Fruit fly (Drosophila melanogaster): ENCODE results near the gene CG12730.

Gene CG12730

DNA sequence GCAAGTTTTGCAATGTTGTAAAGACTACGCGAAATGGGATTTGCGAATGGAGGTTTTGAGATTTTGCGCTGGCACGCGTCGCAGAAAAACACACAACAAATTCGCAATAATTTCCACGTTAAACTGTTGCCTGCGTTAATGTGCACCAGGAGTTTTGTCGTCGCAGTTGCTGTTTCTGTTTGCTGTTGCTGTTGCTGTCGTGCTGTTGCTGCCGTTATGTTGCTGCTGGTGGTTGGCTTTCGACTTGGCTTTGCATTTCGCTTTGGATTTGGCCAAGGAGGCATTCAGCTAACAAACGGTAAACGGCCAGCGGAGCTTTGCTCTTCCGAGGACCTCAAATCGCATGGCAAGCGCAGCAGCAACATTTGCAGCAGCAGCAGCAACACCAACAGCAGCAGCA is 43.7 kb downstream of the CG12730 start, which contains the start of gene Vsx2:
Vsx2 (minus strand) TSS at position 101 of the 400 bp plus-strand sequence.
- TF ChIP-seq HmgZ (tag; optimal IDR thresholded peaks at IDR 0.05) (no peak), CG8478 (optimal IDR thresholded peaks at IDR 0.05) (no peak), chinmo (GFP tag; IDR thresholded peaks at IDR 0.05; ENCODE audit: partially characterized antibody) (no peak), nerfin-2 (GFP tag; IDR thresholded peaks at IDR 0.05; ENCODE audit: partially characterized antibody) (no peak), unpg (GFP tag; optimal IDR thresholded peaks at IDR 0.05) (no peak), odd (GFP tag; optimal IDR thresholded peaks at IDR 0.05) (no peak), CG15479 (GFP tag; optimal IDR thresholded peaks at IDR 0.05) (no peak), D19A (tag; optimal IDR thresholded peaks at IDR 0.05) (no peak), Chrac-16 (GFP tag; optimal IDR thresholded peaks at IDR 0.05) (no peak), sqz (GFP tag; optimal IDR thresholded peaks at IDR 0.05) (no peak), Elba2 (GFP tag; optimal IDR thresholded peaks at IDR 0.05) (no peak), CG1647 (GFP tag; optimal IDR thresholded peaks at IDR 0.05) (no peak), MTF-1 (GFP tag; optimal IDR thresholded peaks at IDR 0.05; ENCODE audit: borderline replicate concordance) (no peak)

DNA sequence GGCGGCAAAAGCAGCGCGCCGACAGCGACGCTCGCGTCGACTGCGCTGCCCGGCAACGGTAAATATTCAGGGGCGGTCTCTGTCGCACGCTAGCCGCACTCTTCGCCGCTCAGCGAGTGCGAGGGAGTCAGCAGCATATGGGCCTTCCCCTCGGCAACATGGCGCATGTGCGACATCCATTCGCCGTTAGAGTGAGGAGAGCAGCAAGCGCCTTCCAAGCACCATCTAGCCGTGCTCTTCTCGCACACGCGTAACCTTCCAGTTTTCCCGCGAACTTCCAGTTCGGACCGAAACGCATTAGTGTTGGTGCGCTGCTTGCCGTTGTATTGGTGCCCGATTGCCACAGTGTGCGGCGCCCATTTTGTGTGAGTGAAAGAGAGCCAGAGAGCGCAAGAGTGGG is 44.1 kb downstream of the CG12730 start:
- TF ChIP-seq ttk (GFP tag; IDR thresholded peaks at IDR 0.05) = no peak
- TF ChIP-seq ham (GFP tag; IDR thresholded peaks at IDR 0.05) = no peak
- TF ChIP-seq pum (GFP tag; optimal IDR thresholded peaks at IDR 0.05) = no peak
- TF ChIP-seq nerfin-1 (tag; optimal IDR thresholded peaks at IDR 0.05) = no peak
- no peak for TF ChIP-seq CG10267 (tag; optimal IDR thresholded peaks at IDR 0.05)
- peak; percentile 4 for TF ChIP-seq pho (GFP tag; optimal IDR thresholded peaks at IDR 0.05)
- no peak for TF ChIP-seq CG3407 (GFP tag; optimal IDR thresholded peaks at IDR 0.05)
- TF ChIP-seq CG6813 (GFP tag; optimal IDR thresholded peaks at IDR 0.05) = no peak
- TF ChIP-seq H2.0 (GFP tag; IDR thresholded peaks at IDR 0.05) = no peak
- TF ChIP-seq Camta (GFP tag; optimal IDR thresholded peaks at IDR 0.05) = no peak
- TF ChIP-seq Fer1 (GFP tag; optimal IDR thresholded peaks at IDR 0.05) = no peak
- TF ChIP-seq CG16779 (GFP tag; IDR thresholded peaks at IDR 0.05) = no peak
- no peak for TF ChIP-seq CG9215 (GFP tag; IDR thresholded peaks at IDR 0.05)
- no peak for TF ChIP-seq CG9609 (GFP tag; optimal IDR thresholded peaks at IDR 0.05)
- TF ChIP-seq gce (GFP tag; IDR thresholded peaks at IDR 0.05) = no peak
- no peak for TF ChIP-seq jigr1 (GFP tag; IDR thresholded peaks at IDR 0.05)
- no peak for TF ChIP-seq CG10979 (tag; optimal IDR thresholded peaks at IDR 0.05)
- peak; percentile 63 for TF ChIP-seq nmo (GFP tag; optimal IDR thresholded peaks at IDR 0.05)
- peak; percentile 40; the same call in 1 of the 3 replicates for TF ChIP-seq Opbp (GFP tag; IDR thresholded peaks at IDR 0.05; ENCODE audit: partially characterized antibody)
- TF ChIP-seq wek (GFP tag; optimal IDR thresholded peaks at IDR 0.05) = no peak
- no peak for TF ChIP-seq CG8944 (GFP tag; optimal IDR thresholded peaks at IDR 0.05)
- no peak for TF ChIP-seq lbe (GFP tag; optimal IDR thresholded peaks at IDR 0.05)
- TF ChIP-seq CG2202 (tag; optimal IDR thresholded peaks at IDR 0.05) = no peak
- no peak for TF ChIP-seq run (tag; optimal IDR thresholded peaks at IDR 0.05)
- TF ChIP-seq cas (GFP tag; IDR thresholded peaks at IDR 0.05) = no peak
- TF ChIP-seq Abd-B (GFP tag; optimal IDR thresholded peaks at IDR 0.05) = peak; percentile 21
- TF ChIP-seq CG30403 (GFP tag; optimal IDR thresholded peaks at IDR 0.05) = no peak
- no peak for TF ChIP-seq Aef1 (GFP tag; IDR thresholded peaks at IDR 0.05)
- no peak for TF ChIP-seq CG14050 (GFP tag; IDR thresholded peaks at IDR 0.05)
- no peak for TF ChIP-seq vfl (GFP tag; optimal IDR thresholded peaks at IDR 0.05)
- no peak for TF ChIP-seq CG9932 (GFP tag; IDR thresholded peaks at IDR 0.05)
- TF ChIP-seq CG7786 (GFP tag; optimal IDR thresholded peaks at IDR 0.05) = no peak
- TF ChIP-seq CG1603 (tag; optimal IDR thresholded peaks at IDR 0.05) = peak; percentile 8
- TF ChIP-seq CoRest (tag; optimal IDR thresholded peaks at IDR 0.05) = peak; percentile 89
- TF ChIP-seq amos (GFP tag; IDR thresholded peaks at IDR 0.05; ENCODE audit: partially characterized antibody) = 0 out of 2 replicates have a peak, but pooled peaks have one; percentile 20
- peak; percentile 100 for TF ChIP-seq ewg (GFP tag; optimal IDR thresholded peaks at IDR 0.05)
- TF ChIP-seq D (optimal IDR thresholded peaks at IDR 0.05) = peak; percentile 62
- TF ChIP-seq D (GFP tag; optimal IDR thresholded peaks at IDR 0.05) = no peak
